Fruit fly (Drosophila melanogaster): ENCODE measurements around the gene mfrn.

mfrn gene

DNA sequence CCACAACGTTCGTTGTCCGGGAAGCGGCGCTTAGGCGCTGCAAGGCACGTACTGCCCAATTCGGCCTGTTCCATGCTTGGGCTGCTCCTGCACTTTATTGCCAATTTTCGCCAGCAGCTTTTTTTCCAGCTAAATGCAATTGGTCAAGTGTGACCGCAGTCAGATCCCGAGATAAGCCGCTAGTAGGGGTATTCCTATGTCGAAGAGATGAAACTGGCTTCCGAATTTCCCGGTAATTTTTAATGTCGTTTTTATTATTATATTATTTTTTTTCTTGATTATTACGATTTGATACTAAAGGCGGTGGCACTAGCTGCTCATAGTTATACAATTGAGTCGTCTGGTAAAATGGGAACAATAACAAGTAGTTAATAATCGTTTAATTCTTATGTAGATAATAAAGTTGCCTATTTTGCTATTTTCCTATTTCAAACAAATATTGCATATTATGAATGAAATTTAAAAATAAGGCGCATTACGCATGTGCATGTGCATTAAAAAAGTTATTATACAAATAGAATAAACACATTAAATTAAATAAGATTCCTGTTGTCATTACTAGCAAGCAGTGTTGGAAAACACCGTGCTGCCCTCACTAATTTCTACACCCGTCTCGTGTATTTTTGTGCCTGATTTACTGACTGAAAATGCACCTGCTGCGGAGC is 31.3 kb downstream of the mfrn start, which contains the start of the genes CG5003 and mRpS22 (continued):
- TF ChIP-seq yki (optimal IDR thresholded peaks at IDR 0.05): no peak
- peak; percentile 11 for TF ChIP-seq vfl (GFP tag; optimal IDR thresholded peaks at IDR 0.05)
- TF ChIP-seq CG6813 (GFP tag; optimal IDR thresholded peaks at IDR 0.05): no peak
- peak; percentile 29; the same call in 1 of the 2 replicates for TF ChIP-seq CG14441 (GFP tag; IDR thresholded peaks at IDR 0.05)
- TF ChIP-seq pita (GFP tag; optimal IDR thresholded peaks at IDR 0.05): no peak
- peak; percentile 58 for TF ChIP-seq CG4328 (GFP tag; optimal IDR thresholded peaks at IDR 0.05)
- TF ChIP-seq CG3995 (GFP tag; optimal IDR thresholded peaks at IDR 0.05): peak; percentile 26
- TF ChIP-seq jing (GFP tag; optimal IDR thresholded peaks at IDR 0.05): no peak
- TF ChIP-seq sna (GFP tag; IDR thresholded peaks at IDR 0.05; ENCODE audit: partially characterized antibody): no peak
- TF ChIP-seq CG6272 (GFP tag; IDR thresholded peaks at IDR 0.05): 0 out of 2 replicates have a peak, but pooled peaks have one; percentile 2
- TF ChIP-seq ATbp (GFP tag; optimal IDR thresholded peaks at IDR 0.05): no peak
- TF ChIP-seq CG4820 (GFP tag; optimal IDR thresholded peaks at IDR 0.05): peak; percentile 55
- peak; percentile 75 for TF ChIP-seq CG13775 (GFP tag; optimal IDR thresholded peaks at IDR 0.05)
- TF ChIP-seq ci (GFP tag; IDR thresholded peaks at IDR 0.05): no peak
- TF ChIP-seq aop (GFP tag; IDR thresholded peaks at IDR 0.05): no peak
- 0 out of 2 replicates have a peak, but pooled peaks have one; percentile 5 for TF ChIP-seq ttk (GFP tag; IDR thresholded peaks at IDR 0.05)
- TF ChIP-seq CG14014 (GFP tag; IDR thresholded peaks at IDR 0.05): no peak
- no peak; the same call in 1 of the 2 replicates for TF ChIP-seq CG4404 (GFP tag; IDR thresholded peaks at IDR 0.05)
- TF ChIP-seq Atf3 (GFP tag; optimal IDR thresholded peaks at IDR 0.05): peak; percentile 11
- 0 out of 2 replicates have a peak, but pooled peaks have one; percentile 8 for TF ChIP-seq cas (GFP tag; IDR thresholded peaks at IDR 0.05)
- peak; percentile 59 for TF ChIP-seq Chrac-16 (GFP tag; optimal IDR thresholded peaks at IDR 0.05)
- no peak for TF ChIP-seq hkb (optimal IDR thresholded peaks at IDR 0.05)
- no peak for TF ChIP-seq hkb (GFP tag; IDR thresholded peaks at IDR 0.05)
- TF ChIP-seq zfh2 (GFP tag; optimal IDR thresholded peaks at IDR 0.05): peak; percentile 44
- no peak for TF ChIP-seq salm (tag; optimal IDR thresholded peaks at IDR 0.05)
- peak; percentile 67 for TF ChIP-seq CG17829 (tag; optimal IDR thresholded peaks at IDR 0.05)
- no peak for TF ChIP-seq gce (GFP tag; IDR thresholded peaks at IDR 0.05)
- TF ChIP-seq HLH4C (GFP tag; IDR thresholded peaks at IDR 0.05; ENCODE audit: partially characterized antibody): no peak
- peak; percentile 28 for TF ChIP-seq CG9876 (GFP tag; optimal IDR thresholded peaks at IDR 0.05)
- no peak for TF ChIP-seq cg (GFP tag; optimal IDR thresholded peaks at IDR 0.05)
- TF ChIP-seq CG11723 (GFP tag; optimal IDR thresholded peaks at IDR 0.05): peak; percentile 45
- no peak for TF ChIP-seq tll (GFP tag; optimal IDR thresholded peaks at IDR 0.05)
- TF ChIP-seq CG3726 (GFP tag; IDR thresholded peaks at IDR 0.05): no peak
- TF ChIP-seq nau (GFP tag; optimal IDR thresholded peaks at IDR 0.05): peak; percentile 11
- no peak for TF ChIP-seq gro (GFP tag; optimal IDR thresholded peaks at IDR 0.05)
- TF ChIP-seq CG6689 (GFP tag; IDR thresholded peaks at IDR 0.05): peak; percentile 69
- TF ChIP-seq CG9932 (GFP tag; IDR thresholded peaks at IDR 0.05): peak; percentile 78
- TF ChIP-seq p53 (GFP tag; optimal IDR thresholded peaks at IDR 0.05): no peak
- peak; percentile 64 for TF ChIP-seq CG31441 (GFP tag; IDR thresholded peaks at IDR 0.05)
- 0 out of 2 replicates have a peak, but pooled peaks have one; percentile 30 for TF ChIP-seq inv (GFP tag; IDR thresholded peaks at IDR 0.05; ENCODE audit: partially characterized antibody)
- no peak for TF ChIP-seq Asciz (GFP tag; optimal IDR thresholded peaks at IDR 0.05)
- peak; percentile 87 for TF ChIP-seq Ets65A (GFP tag)
- TF ChIP-seq Sox102F (GFP tag; optimal IDR thresholded peaks at IDR 0.05): peak; percentile 59
- 0 out of 2 replicates have a peak, but pooled peaks have one; percentile 26 for TF ChIP-seq danr (GFP tag; IDR thresholded peaks at IDR 0.05)
- no peak for TF ChIP-seq pnt (GFP tag; optimal IDR thresholded peaks at IDR 0.05)
- peak; percentile 61 for TF ChIP-seq vvl (GFP tag; IDR thresholded peaks at IDR 0.05)
- no peak for TF ChIP-seq mam (GFP tag; optimal IDR thresholded peaks at IDR 0.05)
- no peak for TF ChIP-seq CG6175 (GFP tag; IDR thresholded peaks at IDR 0.05)
- TF ChIP-seq fd102C (GFP tag; optimal IDR thresholded peaks at IDR 0.05): no peak
- TF ChIP-seq maf-S (GFP tag; optimal IDR thresholded peaks at IDR 0.05): no peak
- no peak for TF ChIP-seq Awh (GFP tag; IDR thresholded peaks at IDR 0.05)

Data from whole organism, embryonic.